Worm (Caenorhabditis elegans): ENCODE measurements around the gene ncs-1.

ncs-1 gene

ce11 chrX:938269-938883 is 24.7 kb downstream of the ncs-1 start, which contains the start of gene F53H8.3:
F53H8.3 (plus strand) TSS chrX:938543.
- no peak for TF ChIP-seq ceh-82 (tag; optimal IDR thresholded peaks at IDR 0.05)
- no peak for TF ChIP-seq grh-1 (GFP tag; IDR thresholded peaks at IDR 0.05)
- peak; percentile 87 for TF ChIP-seq elt-2 (tag; optimal IDR thresholded peaks at IDR 0.05)
- TF ChIP-seq hpl-2 (GFP tag; optimal IDR thresholded peaks at IDR 0.05) = no peak
- TF ChIP-seq tbx-2 (tag; optimal IDR thresholded peaks at IDR 0.05) = no peak

ce11 chrX:936013-936412 is 27.1 kb downstream of the ncs-1 start:
- TF ChIP-seq ceh-88 (GFP tag; IDR thresholded peaks at IDR 0.05) = no peak
- TF ChIP-seq fkh-4 (tag; optimal IDR thresholded peaks at IDR 0.05; ENCODE audit: borderline replicate concordance) = no peak
- TF ChIP-seq nhr-28 (tag; optimal IDR thresholded peaks at IDR 0.05) = no peak
- TF ChIP-seq snu-23 (GFP tag; optimal IDR thresholded peaks at IDR 0.05) = no peak
- no peak for TF ChIP-seq lin-35 (GFP tag; optimal IDR thresholded peaks at IDR 0.05)
- TF ChIP-seq snpc-4 (tag; optimal IDR thresholded peaks at IDR 0.05) = peak; percentile 87
- TF ChIP-seq C16A3.4 (tag; optimal IDR thresholded peaks at IDR 0.05) = no peak
- peak; percentile 22 for TF ChIP-seq hlh-17 (GFP tag; optimal IDR thresholded peaks at IDR 0.05; ENCODE audit: borderline replicate concordance)

DNA sequence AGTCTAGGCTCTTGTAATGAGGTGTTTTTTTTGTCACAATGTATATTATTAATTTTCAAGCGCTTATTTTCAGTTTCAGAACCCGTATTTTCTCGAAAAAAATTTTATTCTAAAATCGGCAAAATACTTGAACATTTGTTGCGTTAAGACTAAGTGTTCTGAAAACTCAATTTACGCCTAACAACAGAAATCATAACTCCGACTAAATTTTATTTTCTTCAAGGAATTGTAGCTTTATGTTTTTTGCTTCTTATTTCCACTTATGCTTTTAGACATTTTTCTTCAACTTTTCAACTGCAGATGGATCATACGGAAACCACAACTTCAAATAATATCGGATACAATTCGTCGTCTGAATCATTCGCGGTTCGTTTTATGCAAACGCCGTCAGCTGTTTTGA is 29.6 kb downstream of the ncs-1 start, which contains the start of gene F35H12.1:
Gene F35H12.1 (plus strand): TSS at position 301 of the 400 bp plus-strand sequence.
- TF ChIP-seq unc-62 (GFP tag; optimal IDR thresholded peaks at IDR 0.05) = no peak
- no peak for TF ChIP-seq pag-3 (tag; optimal IDR thresholded peaks at IDR 0.05; ENCODE audit: borderline replicate concordance, insufficient read depth)
- no peak for TF ChIP-seq egl-13 (tag; optimal IDR thresholded peaks at IDR 0.05)
- TF ChIP-seq ceh-8 (GFP tag; optimal IDR thresholded peaks at IDR 0.05) = no peak
- no peak for TF ChIP-seq sox-4 (tag; optimal IDR thresholded peaks at IDR 0.05)
- TF ChIP-seq hpl-2 (GFP tag; optimal IDR thresholded peaks at IDR 0.05) = no peak
- no peak for TF ChIP-seq C34B4.2 (tag; optimal IDR thresholded peaks at IDR 0.05)
- TF ChIP-seq snu-23 (GFP tag; optimal IDR thresholded peaks at IDR 0.05) = no peak
- no peak for TF ChIP-seq blmp-1 (tag; optimal IDR thresholded peaks at IDR 0.05)
- TF ChIP-seq nhr-19 (GFP tag; conservative IDR thresholded peaks at IDR 0.05) = no peak
- no peak for TF ChIP-seq jun-1 (tag; optimal IDR thresholded peaks at IDR 0.05)
- TF ChIP-seq ceh-88 (GFP tag; IDR thresholded peaks at IDR 0.05) = no peak
- no peak for TF ChIP-seq lin-15B (tag; optimal IDR thresholded peaks at IDR 0.05)
- no peak for TF ChIP-seq lir-3 (tag; optimal IDR thresholded peaks at IDR 0.05; ENCODE audit: poor library complexity)
- TF ChIP-seq unc-86 (tag; optimal IDR thresholded peaks at IDR 0.05) = no peak
- no peak for TF ChIP-seq aha-1 (tag; optimal IDR thresholded peaks at IDR 0.05)
- TF ChIP-seq mab-9 (GFP tag; IDR thresholded peaks at IDR 0.05) = no peak
- TF ChIP-seq alr-1 (tag; optimal IDR thresholded peaks at IDR 0.05; ENCODE audit: borderline replicate concordance) = no peak
- TF ChIP-seq vab-15 (tag; optimal IDR thresholded peaks at IDR 0.05) = no peak
- TF ChIP-seq lin-14 (GFP tag; optimal IDR thresholded peaks at IDR 0.05) = no peak

DNA sequence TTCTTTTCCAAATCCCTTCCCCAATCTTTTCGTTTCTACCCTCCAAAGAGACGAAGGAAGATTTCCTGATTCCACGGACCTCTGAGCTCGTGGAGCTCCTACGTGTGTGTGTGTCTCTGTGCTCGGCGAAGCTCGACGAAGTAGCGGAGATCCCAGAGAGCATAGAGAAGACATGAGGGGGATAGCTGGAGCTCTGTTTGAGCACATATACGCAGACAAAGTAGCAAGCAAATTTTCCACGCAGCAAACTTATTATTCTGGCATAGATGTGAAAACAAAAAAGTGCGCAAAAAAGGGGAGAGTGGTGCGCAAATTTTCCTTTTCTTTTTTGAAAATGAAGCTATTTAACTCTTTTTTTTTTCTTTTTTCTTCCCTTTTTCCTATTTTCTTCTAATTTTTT is 30.2 kb downstream of the ncs-1 start:
- no peak for TF ChIP-seq dsc-1 (tag; optimal IDR thresholded peaks at IDR 0.05)
- no peak for TF ChIP-seq jun-1 (tag; optimal IDR thresholded peaks at IDR 0.05)
- no peak for TF ChIP-seq ets-5 (GFP tag; IDR thresholded peaks at IDR 0.05)
- TF ChIP-seq C34B4.2 (tag; optimal IDR thresholded peaks at IDR 0.05) = no peak
- no peak for TF ChIP-seq lir-3 (tag; optimal IDR thresholded peaks at IDR 0.05; ENCODE audit: poor library complexity)
- TF ChIP-seq unc-30 (tag; optimal IDR thresholded peaks at IDR 0.05) = no peak
- TF ChIP-seq F16B12.6 (tag; optimal IDR thresholded peaks at IDR 0.05) = no peak
- TF ChIP-seq xbp-1 (tag; optimal IDR thresholded peaks at IDR 0.05) = no peak
- no peak for TF ChIP-seq fkh-4 (tag; optimal IDR thresholded peaks at IDR 0.05; ENCODE audit: borderline replicate concordance)
- peak; percentile 4 for TF ChIP-seq mep-1 (tag; optimal IDR thresholded peaks at IDR 0.05)
- no peak for TF ChIP-seq nhr-19 (GFP tag; conservative IDR thresholded peaks at IDR 0.05)
- no peak for TF ChIP-seq grh-1 (GFP tag; IDR thresholded peaks at IDR 0.05)
- TF ChIP-seq fkh-8 (tag; optimal IDR thresholded peaks at IDR 0.05) = peak; percentile 49
- TF ChIP-seq C16A3.4 (tag; optimal IDR thresholded peaks at IDR 0.05) = no peak
- no peak for TF ChIP-seq egl-13 (tag; optimal IDR thresholded peaks at IDR 0.05)
- TF ChIP-seq nhr-90 (tag; optimal IDR thresholded peaks at IDR 0.05; ENCODE audit: poor library complexity) = no peak
- TF ChIP-seq lin-39 (tag; optimal IDR thresholded peaks at IDR 0.05) = no peak
- TF ChIP-seq sptf-1 (tag; optimal IDR thresholded peaks at IDR 0.05) = no peak
- TF ChIP-seq zip-4 (GFP tag; optimal IDR thresholded peaks at IDR 0.05) = no peak
- no peak for TF ChIP-seq Y116A8C.19 (tag; optimal IDR thresholded peaks at IDR 0.05; ENCODE audit: borderline replicate concordance)
- TF ChIP-seq tbx-2 (tag; optimal IDR thresholded peaks at IDR 0.05) = peak; percentile 14
- no peak for TF ChIP-seq sup-37 (GFP tag; optimal IDR thresholded peaks at IDR 0.05)
- TF ChIP-seq nhr-237 (tag; optimal IDR thresholded peaks at IDR 0.05) = no peak
- no peak for TF ChIP-seq elt-2 (tag; optimal IDR thresholded peaks at IDR 0.05)
- peak; percentile 30 for TF ChIP-seq swsn-7 (tag; optimal IDR thresholded peaks at IDR 0.05)
